Worm (Caenorhabditis elegans) whole organism, mixed stage, embryonic: ENCODE data around the gene srx-82.

Experiments
- pha-4 ChIP-seq: fragments of 150-350 bp; optimal IDR thresholded peaks from 2 replicates; lab custom pipeline; 2018; ENCODE audit warnings: missing biosample characterization, missing genetic modification reagents, missing genetic modification characterization
- tbx-8 ChIP-seq: fragments of 200-800 bp; sonication (Bioruptor generic); optimal IDR thresholded peaks from 2 replicates; lab custom pipeline; 2018; ENCODE audit warnings: mild to moderate bottlenecking, missing genetic modification characterization, moderate library complexity, missing compliant biosample characterization

DNA sequence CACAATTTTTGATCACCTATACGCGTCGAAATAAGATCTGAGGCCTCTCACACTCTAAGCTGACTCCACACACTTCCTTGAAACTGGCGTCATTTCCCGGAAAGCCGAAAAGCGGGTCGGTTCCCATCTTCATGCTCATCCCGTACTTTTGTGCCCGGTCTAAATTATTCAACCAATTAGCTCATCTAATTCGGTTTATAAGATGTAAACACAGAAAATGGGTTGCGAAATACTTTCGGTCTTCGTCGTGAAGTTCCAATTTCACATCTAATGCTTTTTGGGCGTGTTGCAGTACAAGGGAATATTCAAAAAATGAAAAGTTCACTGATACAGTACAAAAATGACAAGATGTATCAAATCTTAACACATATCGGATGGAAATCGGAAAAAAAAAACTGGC lies 41.6 kb downstream of the srx-82 start:
- no peak for TF ChIP-seq pha-4 (tag; lab: Kevin White, UChicago)
- TF ChIP-seq tbx-8 (GFP tag; lab: Kevin White, UChicago) = no peak
